Fruit fly (Drosophila melanogaster) whole organism, embryonic: ENCODE measurements around the gene STUB1.
A peak's percentile ranks its signal among the peaks of the same experiment; 100 is the strongest.

Experiments
- Aef1 ChIP-seq: fragments of 200-800 bp; sonication (Bioruptor generic); IDR thresholded peaks from 3 replicates; pipeline ENCODE4 v1.3.6; 2022; ENCODE audit warnings: missing biosample characterization, missing genetic modification characterization
- Atf6 ChIP-seq: fragments of 200-800 bp; sonication (Bioruptor generic); IDR thresholded peaks from 2 replicates; pipeline ENCODE4 v1.3.6; 2022; ENCODE audit warnings: missing biosample characterization, missing genetic modification characterization
- B-H1 ChIP-seq: fragments of 200-800 bp; sonication (Bioruptor generic); IDR thresholded peaks from 3 replicates; pipeline ENCODE4 v1.3.6; 2022; ENCODE audit warnings: missing biosample characterization, missing genetic modification characterization
- CG11085 ChIP-seq: fragments of 200-800 bp; sonication (Bioruptor generic); IDR thresholded peaks from 2 replicates; pipeline ENCODE4 v1.3.6; 2022; ENCODE audit warnings: missing biosample characterization, missing genetic modification characterization
- CG11093 ChIP-seq: fragments of 200-800 bp; sonication (Bioruptor generic); IDR thresholded peaks from 3 replicates; pipeline ENCODE4 v1.3.6; 2022; ENCODE audit warnings: missing biosample characterization, missing genetic modification characterization
- CG12299 ChIP-seq: fragments of 200-800 bp; sonication (Bioruptor generic); optimal IDR thresholded peaks from 2 replicates; lab custom pipeline; 2018; ENCODE audit warnings: missing biosample characterization, mild to moderate bottlenecking, missing genetic modification characterization
- CG13775 ChIP-seq: fragments of 200-800 bp; sonication (Bioruptor generic); optimal IDR thresholded peaks from 3 replicates; lab custom pipeline; 2017; ENCODE audit warnings: missing biosample characterization, mild to moderate bottlenecking, missing genetic modification characterization
- CG13894 ChIP-seq: fragments of 200-800 bp; sonication (Bioruptor generic); optimal IDR thresholded peaks from 3 replicates; lab custom pipeline; 2018; ENCODE audit warnings: missing biosample characterization, mild to moderate bottlenecking, missing genetic modification characterization, moderate library complexity
- CG15011 ChIP-seq: fragments of 200-800 bp; sonication (Bioruptor generic); optimal IDR thresholded peaks from 3 replicates; lab custom pipeline; 2018; ENCODE audit warnings: missing biosample characterization, mild to moderate bottlenecking, missing genetic modification characterization
- CG2116 ChIP-seq: fragments of 200-800 bp; sonication (Bioruptor generic); optimal IDR thresholded peaks from 3 replicates; lab custom pipeline; 2018; ENCODE audit warnings: missing biosample characterization, mild to moderate bottlenecking, missing genetic modification characterization
- CG3065 ChIP-seq: fragments of 200-800 bp; sonication (Bioruptor generic); optimal IDR thresholded peaks from 2 replicates; lab custom pipeline; 2016; ENCODE audit warnings: missing biosample characterization, missing genetic modification characterization
- CG31441 ChIP-seq: fragments of 200-800 bp; sonication (Bioruptor generic); IDR thresholded peaks from 2 replicates; pipeline ENCODE4 v1.3.6; 2022; ENCODE audit warnings: missing biosample characterization, missing genetic modification characterization
- CG3163 ChIP-seq: fragments of 200-800 bp; sonication (Bioruptor generic); optimal IDR thresholded peaks from 3 replicates; lab custom pipeline; 2016; ENCODE audit warnings: missing biosample characterization, missing genetic modification characterization
- CG32772 ChIP-seq: fragments of 200-800 bp; sonication (Bioruptor generic); IDR thresholded peaks from 2 replicates; pipeline ENCODE4 v1.3.6; 2022; ENCODE audit warnings: missing biosample characterization, missing genetic modification characterization
- CG4707 ChIP-seq: fragments of 200-800 bp; sonication (Bioruptor generic); optimal IDR thresholded peaks from 2 replicates; lab custom pipeline; 2018; ENCODE audit warnings: missing biosample characterization, mild to moderate bottlenecking, missing genetic modification characterization, moderate library complexity
- CG6175 ChIP-seq: fragments of 200-800 bp; sonication (Bioruptor generic); IDR thresholded peaks from 3 replicates; pipeline ENCODE4 v1.3.6; 2022; ENCODE audit warnings: missing biosample characterization, missing genetic modification characterization
- CG6791 ChIP-seq: fragments of 200-800 bp; sonication (Bioruptor generic); IDR thresholded peaks from 3 replicates; pipeline ENCODE4 v1.3.6; 2022; ENCODE audit warnings: missing biosample characterization, missing genetic modification characterization; ENCODE audit not compliant: partially characterized antibody
- CG7357 ChIP-seq: fragments of 200-800 bp; sonication (Bioruptor generic); IDR thresholded peaks from 3 replicates; pipeline ENCODE4 v1.3.6; 2022; ENCODE audit warnings: missing biosample characterization, missing genetic modification characterization
- CG7928 ChIP-seq: fragments of 200-800 bp; sonication (Bioruptor generic); optimal IDR thresholded peaks from 2 replicates; lab custom pipeline; 2017; ENCODE audit warnings: missing biosample characterization, mild to moderate bottlenecking, missing genetic modification characterization
- CG8089 ChIP-seq: fragments of 200-800 bp; sonication (Bioruptor generic); optimal IDR thresholded peaks from 3 replicates; lab custom pipeline; 2016; ENCODE audit warnings: missing biosample characterization, missing genetic modification characterization
- CG8281 ChIP-seq: fragments of 200-800 bp; sonication (Bioruptor generic); optimal IDR thresholded peaks from 2 replicates; lab custom pipeline; 2018; ENCODE audit warnings: missing biosample characterization, mild to moderate bottlenecking, missing genetic modification characterization, moderate library complexity
- CG9215 ChIP-seq: fragments of 200-800 bp; sonication (Bioruptor generic); IDR thresholded peaks from 2 replicates; pipeline ENCODE4 v1.3.6; 2022; ENCODE audit warnings: missing biosample characterization, missing genetic modification characterization
- CG9437 ChIP-seq: fragments of 200-800 bp; sonication (Bioruptor generic); optimal IDR thresholded peaks from 2 replicates; lab custom pipeline; 2018; ENCODE audit warnings: missing biosample characterization, mild to moderate bottlenecking, missing genetic modification characterization
- CG9817 ChIP-seq: fragments of 200-800 bp; sonication (Bioruptor generic); optimal IDR thresholded peaks from 2 replicates; lab custom pipeline; 2018; ENCODE audit warnings: missing biosample characterization, mild to moderate bottlenecking, missing genetic modification characterization, moderate library complexity
- Dad ChIP-seq: fragments of 200-800 bp; sonication (Bioruptor generic); optimal IDR thresholded peaks from 3 replicates; lab custom pipeline; 2016; ENCODE audit warnings: missing biosample characterization, missing genetic modification characterization
- Dll ChIP-seq: fragments of 200-800 bp; sonication (Bioruptor generic); IDR thresholded peaks from 4 replicates; pipeline ENCODE4 v1.3.6; 2022; ENCODE audit warnings: missing biosample characterization, missing genetic modification characterization; ENCODE audit not compliant: partially characterized antibody
- H2.0 ChIP-seq: fragments of 200-800 bp; sonication (Bioruptor generic); IDR thresholded peaks from 2 replicates; pipeline ENCODE4 v1.3.6; 2022; ENCODE audit warnings: missing biosample characterization, missing genetic modification characterization
- Mrtf ChIP-seq: fragments of 200-800 bp; sonication (Bioruptor generic); IDR thresholded peaks from 3 replicates; pipeline ENCODE4 v1.3.6; 2022; ENCODE audit warnings: missing biosample characterization, missing genetic modification characterization
- Neu2 ChIP-seq: fragments of 200-800 bp; sonication (Bioruptor generic); optimal IDR thresholded peaks from 3 replicates; lab custom pipeline; 2016; ENCODE audit warnings: missing biosample characterization, missing genetic modification characterization, borderline replicate concordance
- NfI ChIP-seq: fragments of 200-800 bp; sonication (Bioruptor generic); optimal IDR thresholded peaks from 3 replicates; lab custom pipeline; 2018; ENCODE audit warnings: missing biosample characterization, mild to moderate bottlenecking, missing genetic modification characterization, moderate library complexity
- Sox102F ChIP-seq: fragments of 200-800 bp; sonication (Bioruptor generic); optimal IDR thresholded peaks from 2 replicates; lab custom pipeline; 2018; ENCODE audit warnings: missing biosample characterization, mild to moderate bottlenecking, missing genetic modification characterization, moderate library complexity
- Taf1 ChIP-seq: fragments of 200-800 bp; sonication (Bioruptor generic); IDR thresholded peaks from 2 replicates; pipeline ENCODE4 v1.3.6; 2022; ENCODE audit warnings: missing biosample characterization, missing genetic modification characterization
- Trl ChIP-seq, 3 experiments: fragments of >200 bp in 2 of 3; fragments of 200-800 bp in 1 of 3; sonication (Bioruptor generic) in 1 of 3; optimal IDR thresholded peaks; 2 replicates in 1 of 3; 3 replicates in 2 of 3; lab custom pipeline; 2016 to 2017; ENCODE audit warnings: missing biosample characterization in 1 of 3, missing genetic modification characterization in 1 of 3
- Usf ChIP-seq: fragments of 200-800 bp; sonication (Bioruptor generic); optimal IDR thresholded peaks from 2 replicates; lab custom pipeline; 2017; ENCODE audit warnings: missing genotype, missing biosample characterization, missing genetic modification characterization
- ash1 ChIP-seq: fragments of 200-800 bp; sonication (Bioruptor generic); optimal IDR thresholded peaks from 2 replicates; lab custom pipeline; 2018; ENCODE audit warnings: missing biosample characterization, mild to moderate bottlenecking, missing genetic modification characterization
- cad ChIP-seq: fragments of >200 bp; optimal IDR thresholded peaks from 2 replicates; lab custom pipeline; 2017; ENCODE audit warnings: missing biosample characterization, missing genetic modification characterization
- chm ChIP-seq: fragments of 200-800 bp; sonication (Bioruptor generic); IDR thresholded peaks from 2 replicates; pipeline ENCODE4 v1.3.6; 2022; ENCODE audit warnings: missing biosample characterization, missing genetic modification characterization
- esg ChIP-seq: fragments of 200-800 bp; sonication (Bioruptor generic); conservative IDR thresholded peaks from 2 replicates; pipeline ENCODE4 v1.3.6; 2022; ENCODE audit warnings: missing biosample characterization, missing genetic modification characterization
- eve ChIP-seq, 2 experiments: fragments of >200 bp; optimal IDR thresholded peaks; 2 replicates each; lab custom pipeline; 2017; ENCODE audit warnings: missing biosample characterization in 2 of 2, missing genetic modification characterization in 2 of 2
- her ChIP-seq: fragments of 200-800 bp; sonication (Bioruptor generic); optimal IDR thresholded peaks from 2 replicates; lab custom pipeline; 2016; ENCODE audit warnings: missing biosample characterization, missing genetic modification characterization
- lilli ChIP-seq: fragments of 200-800 bp; sonication (Bioruptor generic); optimal IDR thresholded peaks from 3 replicates; lab custom pipeline; 2016; ENCODE audit warnings: missing biosample characterization, missing genetic modification characterization
- lmd ChIP-seq: fragments of 200-800 bp; sonication (Bioruptor generic); IDR thresholded peaks from 2 replicates; pipeline ENCODE4 v1.3.6; 2022; ENCODE audit warnings: missing biosample characterization, missing genetic modification characterization
- mam ChIP-seq: fragments of 200-800 bp; sonication (Bioruptor generic); optimal IDR thresholded peaks from 3 replicates; lab custom pipeline; 2016; ENCODE audit warnings: missing biosample characterization, missing genetic modification characterization
- otp ChIP-seq: fragments of 200-800 bp; sonication (Bioruptor generic); IDR thresholded peaks from 3 replicates; pipeline ENCODE4, ENCODE4 v1.3.6; 2022; ENCODE audit warnings: missing biosample characterization, missing genetic modification characterization
- p53 ChIP-seq: fragments of 200-800 bp; sonication (Bioruptor generic); optimal IDR thresholded peaks from 2 replicates; lab custom pipeline; 2016; ENCODE audit warnings: missing biosample characterization, missing genetic modification characterization
- prd ChIP-seq, 3 experiments: fragments of >200 bp in 2 of 3; fragments of 200-800 bp in 1 of 3; sonication (Bioruptor generic) in 1 of 3; optimal IDR thresholded peaks in 2 of 3; IDR thresholded peaks in 1 of 3; 2 replicates in 2 of 3; 3 replicates in 1 of 3; pipeline versions ENCODE4 v1.3.6 to Lab custom; 2017 to 2022; ENCODE audit warnings: missing biosample characterization in 1 of 3, missing genetic modification characterization in 1 of 3
- sd ChIP-seq: fragments of 200-800 bp; sonication (Bioruptor generic); optimal IDR thresholded peaks from 3 replicates; lab custom pipeline; 2018; ENCODE audit warnings: missing biosample characterization, mild to moderate bottlenecking, missing genetic modification characterization, moderate library complexity
- sug ChIP-seq: fragments of 200-800 bp; optimal IDR thresholded peaks from 2 replicates; lab custom pipeline; 2019; ENCODE audit warnings: missing biosample characterization, mild to moderate bottlenecking, missing genetic modification characterization, moderate library complexity
- zen ChIP-seq: fragments of 200-800 bp; sonication (Bioruptor generic); optimal IDR thresholded peaks from 3 replicates; lab custom pipeline; 2018; ENCODE audit warnings: missing biosample characterization, mild to moderate bottlenecking, missing genetic modification characterization, moderate library complexity
- zen2 ChIP-seq: fragments of 200-800 bp; sonication (Bioruptor generic); IDR thresholded peaks from 3 replicates; pipeline ENCODE4 v1.3.6; 2022; ENCODE audit warnings: missing biosample characterization, missing genetic modification characterization; ENCODE audit not compliant: partially characterized antibody

The STUB1 gene

DNA sequence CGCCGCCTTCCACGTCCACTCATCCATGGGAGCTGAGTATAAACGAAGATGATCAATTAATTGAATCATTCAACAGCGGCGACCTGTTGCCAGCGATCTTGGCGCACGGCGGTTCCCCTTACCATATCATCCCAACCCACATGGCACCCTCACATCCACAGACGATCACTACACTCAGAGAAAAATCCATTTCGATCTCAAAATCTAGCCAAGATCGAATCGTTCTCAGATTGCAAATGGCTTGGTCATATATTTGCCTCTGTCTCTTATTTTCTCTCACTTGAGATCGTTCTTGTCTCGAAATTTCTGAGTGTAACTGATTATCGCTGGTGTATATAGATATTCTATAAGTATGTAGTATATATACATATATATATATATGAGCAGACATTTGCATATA is 31.0 kb downstream of the STUB1 start (continued):
- TF ChIP-seq CG6791 (GFP tag; lab: Robert Waterston, UW) (no peak), Trl (optimal IDR thresholded peaks at IDR 0.05; lab: Kevin White, UChicago) (no peak), Trl (GFP tag; optimal IDR thresholded peaks at IDR 0.05; lab: Kevin White, UChicago) (peak; percentile 38), CG4707 (no peak), esg (GFP tag; lab: Robert Waterston, UW) (peak; percentile 61), zen2 (no peak), sd (no peak), CG7357 (GFP tag; lab: Robert Waterston, UW) (peak; percentile 20; the same call in 1 of the 3 replicates), CG3065 (GFP tag; lab: Kevin White, UChicago) (no peak), Mrtf (GFP tag; lab: Robert Waterston, UW) (peak; percentile 70), zen (tag; lab: Kevin White, UChicago) (no peak), lmd (GFP tag; lab: Robert Waterston, UW) (peak; percentile 71; the same call in 1 of the 2 replicates), prd (optimal IDR thresholded peaks at IDR 0.05; lab: Kevin White, UChicago) (no peak), prd (GFP tag; IDR thresholded peaks at IDR 0.05; lab: Robert Waterston, UW) (peak; percentile 63; the same call in 2 of the 3 replicates), CG8281 (peak; percentile 3), Neu2 (GFP tag; lab: Kevin White, UChicago) (no peak), CG13775 (GFP tag; lab: Kevin White, UChicago) (peak; percentile 30), NfI (GFP tag; lab: Kevin White, UChicago) (peak; percentile 63), CG12299 (tag; lab: Kevin White, UChicago) (no peak), Dll (no peak), Dad (GFP tag; lab: Kevin White, UChicago) (peak; percentile 37), otp (peak; percentile 26; the same call in 1 of the 3 replicates), ash1 (GFP tag; lab: Kevin White, UChicago) (no peak), H2.0 (GFP tag; lab: Robert Waterston, UW) (peak; percentile 60), cad (GFP tag; lab: Kevin White, UChicago) (no peak), chm (GFP tag; lab: Robert Waterston, UW) (0 out of 2 replicates have a peak, but pooled peaks have one; percentile 55), CG32772 (GFP tag; lab: Robert Waterston, UW) (peak; percentile 51; the same call in 1 of the 2 replicates), her (peak; percentile 18), Aef1 (GFP tag; lab: Robert Waterston, UW) (peak; percentile 63), Atf6 (GFP tag; lab: Robert Waterston, UW) (peak; percentile 63), CG15011 (GFP tag; lab: Kevin White, UChicago) (no peak), Usf (GFP tag; lab: Kevin White, UChicago) (no peak), CG8089 (no peak), CG3163 (GFP tag; lab: Kevin White, UChicago) (no peak), B-H1 (GFP tag; lab: Robert Waterston, UW) (peak; percentile 35; the same call in 2 of the 3 replicates), CG9215 (GFP tag; lab: Robert Waterston, UW) (no peak; the same call in 1 of the 2 replicates), Taf1 (GFP tag; lab: Robert Waterston, UW) (peak; percentile 61), CG13894 (tag; lab: Kevin White, UChicago) (no peak), sug (peak; percentile 26), mam (GFP tag; lab: Kevin White, UChicago) (peak; percentile 39), CG11085 (GFP tag; lab: Robert Waterston, UW) (no peak; the same call in 1 of the 2 replicates), CG9437 (GFP tag; lab: Kevin White, UChicago) (no peak), eve (GFP tag; optimal IDR thresholded peaks at IDR 0.05; lab: Kevin White, UChicago) (no peak), CG9817 (tag; lab: Kevin White, UChicago) (peak; percentile 64), CG2116 (GFP tag; lab: Kevin White, UChicago) (no peak), lilli (peak; percentile 52), Sox102F (GFP tag; lab: Kevin White, UChicago) (peak; percentile 65), CG7928 (GFP tag; lab: Kevin White, UChicago) (no peak), CG31441 (GFP tag; lab: Robert Waterston, UW) (peak; percentile 64), CG11093 (GFP tag; lab: Robert Waterston, UW) (no peak), p53 (GFP tag; lab: Kevin White, UChicago) (no peak), CG6175 (GFP tag; lab: Robert Waterston, UW) (no peak)
